Worm (Caenorhabditis elegans) whole organism, early embryonic: ENCODE results near the gene bath-30.

ENCODE experiments used
- ama-1 ChIP-seq: fragments of 150-350 bp; optimal IDR thresholded peaks from 2 replicates; lab custom pipeline; 2014
- tbx-11 ChIP-seq: fragments of 200-800 bp; sonication (Bioruptor generic); IDR thresholded peaks from 2 replicates; pipeline ENCODE4 v1.3.6; 2022; ENCODE audit warnings: missing genetic modification characterization, missing compliant biosample characterization

- TF ChIP-seq tbx-11 (GFP tag; lab: Robert Waterston, UW) (no peak), ama-1 (lab: Kevin White, UChicago) (no peak)
Observed at ce11 chrII:3340251-3340650, 5.9 kb downstream of the bath-30 start, which contains the start of gene F14D2.5.
